Worm (Caenorhabditis elegans) whole organism, midembryonic: ENCODE measurements around the gene C13A10.1.

ENCODE experiments used
- cog-1 ChIP-seq: sonication (generic microtip); optimal IDR thresholded peaks from 2 replicates; lab custom pipeline; 2016; ENCODE audit warnings: missing genetic modification characterization, missing compliant biosample characterization
- flt-1 ChIP-seq: fragments of 200-800 bp; sonication (Bioruptor generic); IDR thresholded peaks from 2 replicates; pipeline ENCODE4 v1.3.6; 2022; ENCODE audit warnings: missing genetic modification characterization, missing compliant biosample characterization
- med-1 ChIP-seq: sonication (generic microtip); optimal IDR thresholded peaks from 2 replicates; lab custom pipeline; 2017; ENCODE audit warnings: missing genetic modification characterization, mild to moderate bottlenecking, missing compliant biosample characterization, antibody characterized with exemption, missing genetic modification reagents; ENCODE audit not compliant: insufficient read depth

DNA sequence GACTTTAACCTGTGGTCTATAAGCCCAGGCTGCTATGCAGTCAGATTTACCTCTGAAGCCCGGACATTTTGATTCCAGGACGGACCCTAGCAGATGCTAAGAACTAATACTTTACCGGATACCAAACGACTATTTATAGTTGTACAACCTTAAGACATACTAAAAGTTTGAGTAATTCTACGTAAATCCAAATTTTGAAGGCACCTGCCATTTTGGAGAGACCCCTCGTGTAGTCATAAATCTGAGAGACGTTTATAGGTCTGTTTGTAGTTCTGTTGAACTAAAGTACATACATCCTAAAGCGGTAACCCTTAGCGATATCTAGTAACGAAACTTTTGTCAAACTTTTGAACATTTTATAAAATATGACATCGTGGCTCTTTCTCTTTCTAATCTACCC is 42.9 kb upstream of the C13A10.1 start, which contains the start of gene F54D12.2:
- TF ChIP-seq med-1 (GFP tag; lab: Kevin White, UChicago) (no peak), flt-1 (GFP tag; lab: Robert Waterston, UW) (no peak), cog-1 (tag; lab: Kevin White, UChicago) (no peak)
